Worm (Caenorhabditis elegans): ENCODE results near the gene unc-82.

The unc-82 gene

ce11 chrIV:7406690-7407089 lies 17.6 kb upstream of the unc-82 start:
- TF ChIP-seq nfya-1 (tag; optimal IDR thresholded peaks at IDR 0.05; ENCODE audit: borderline replicate concordance, insufficient read depth) (no peak), ccch-3 (GFP tag; optimal IDR thresholded peaks at IDR 0.05) (no peak), snpc-1.1 (tag; optimal IDR thresholded peaks at IDR 0.05; ENCODE audit: insufficient read depth) (no peak), ztf-6 (GFP tag; IDR thresholded peaks at IDR 0.05) (no peak), sptf-2 (GFP tag; optimal IDR thresholded peaks at IDR 0.05) (no peak), ztf-18 (tag; optimal IDR thresholded peaks at IDR 0.05) (no peak), nhr-27 (tag; optimal IDR thresholded peaks at IDR 0.05) (no peak), egl-18 (GFP tag; IDR thresholded peaks at IDR 0.05) (no peak), hlh-26 (GFP tag; conservative IDR thresholded peaks at IDR 0.05) (no peak), nhr-90 (tag; optimal IDR thresholded peaks at IDR 0.05) (no peak), ztf-22 (GFP tag; optimal IDR thresholded peaks at IDR 0.05) (no peak), sdz-38 (tag; optimal IDR thresholded peaks at IDR 0.05) (no peak), lin-26 (GFP tag; IDR thresholded peaks at IDR 0.05) (no peak), Y53G8AR.9 (GFP tag; conservative IDR thresholded peaks at IDR 0.05) (no peak)

- no peak for TF ChIP-seq F57C9.4 (tag; optimal IDR thresholded peaks at IDR 0.05)
- TF ChIP-seq Y53G8AR.9 (GFP tag; conservative IDR thresholded peaks at IDR 0.05), result no peak
- no peak for TF ChIP-seq sptf-2 (GFP tag; optimal IDR thresholded peaks at IDR 0.05)
- TF ChIP-seq mel-28 (tag; optimal IDR thresholded peaks at IDR 0.05; ENCODE audit: borderline replicate concordance), result no peak
- no peak for TF ChIP-seq K11D2.4 (GFP tag; IDR thresholded peaks at IDR 0.05)
These were observed 17.0 kb upstream of the unc-82 start for ce11 chrIV:7407301-7407700.

ce11 chrIV:7413573-7413972 lies 10.7 kb upstream of the unc-82 start:
- TF ChIP-seq sptf-2 (GFP tag; optimal IDR thresholded peaks at IDR 0.05) (no peak), F49E8.2 (tag; optimal IDR thresholded peaks at IDR 0.05; ENCODE audit: insufficient read depth) (no peak), C17E4.6 (GFP tag; IDR thresholded peaks at IDR 0.05) (no peak), B0336.3 (GFP tag; IDR thresholded peaks at IDR 0.05) (no peak), C06A6.2 (GFP tag; conservative IDR thresholded peaks at IDR 0.05) (no peak), F52B5.7 (tag; optimal IDR thresholded peaks at IDR 0.05) (no peak), Y53F4B.3 (GFP tag; IDR thresholded peaks at IDR 0.05) (no peak), xnd-1 (tag; optimal IDR thresholded peaks at IDR 0.05) (no peak), mes-4 (tag; optimal IDR thresholded peaks at IDR 0.05) (no peak), attf-6 (GFP tag; IDR thresholded peaks at IDR 0.05) (no peak), madf-8 (GFP tag; conservative IDR thresholded peaks at IDR 0.05) (no peak), gei-17 (GFP tag; optimal IDR thresholded peaks at IDR 0.05) (no peak), him-1 (tag; optimal IDR thresholded peaks at IDR 0.05) (no peak)

ce11 chrIV:7414163-7414562 lies 10.1 kb upstream of the unc-82 start:
- no peak for TF ChIP-seq aptf-3 (GFP tag; IDR thresholded peaks at IDR 0.05)
- TF ChIP-seq Y67H2A.10 (GFP tag; conservative IDR thresholded peaks at IDR 0.05), result no peak
- no peak for TF ChIP-seq unc-130 (GFP tag; optimal IDR thresholded peaks at IDR 0.05)
- TF ChIP-seq cebp-1 (GFP tag; IDR thresholded peaks at IDR 0.05), result no peak
- TF ChIP-seq cebp-1 (tag; optimal IDR thresholded peaks at IDR 0.05), result no peak
- no peak for TF ChIP-seq Y53G8AR.9 (GFP tag; conservative IDR thresholded peaks at IDR 0.05)
- no peak for TF ChIP-seq ztf-3 (GFP tag; optimal IDR thresholded peaks at IDR 0.05)

Data from whole organism, young adult.